Worm (Caenorhabditis elegans): ENCODE measurements around the gene sdz-13.

Gene sdz-13

DNA sequence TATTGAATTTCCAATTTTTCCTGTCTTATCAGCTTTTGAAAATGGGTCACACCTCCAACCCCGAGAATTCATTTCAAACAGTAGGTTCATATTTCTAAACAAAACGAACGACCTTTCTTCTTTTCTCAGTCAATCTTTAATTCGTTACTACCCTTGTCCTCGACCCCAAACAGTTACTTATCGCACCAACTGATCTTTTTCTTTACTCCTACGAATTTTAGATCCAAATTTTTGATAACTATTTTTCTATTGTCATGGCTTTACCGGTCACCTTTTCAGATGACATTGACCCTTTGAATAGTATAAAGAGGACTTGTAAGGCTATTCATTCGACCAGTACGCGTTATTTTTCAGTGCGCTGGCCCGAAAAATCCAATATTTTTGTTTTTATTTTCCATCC lies 36.7 kb upstream of the sdz-13 start:
- TF ChIP-seq jun-1 (tag; optimal IDR thresholded peaks at IDR 0.05) (no peak), pag-3 (tag; optimal IDR thresholded peaks at IDR 0.05; ENCODE audit: borderline replicate concordance, insufficient read depth) (no peak), fkh-10 (GFP tag; optimal IDR thresholded peaks at IDR 0.05) (no peak), lin-35 (GFP tag; optimal IDR thresholded peaks at IDR 0.05) (no peak), unc-30 (tag; optimal IDR thresholded peaks at IDR 0.05) (no peak), fkh-8 (tag; optimal IDR thresholded peaks at IDR 0.05) (no peak), nhr-84 (tag; optimal IDR thresholded peaks at IDR 0.05) (no peak), nhr-85 (tag) (peak; percentile 49), mdl-1 (tag; optimal IDR thresholded peaks at IDR 0.05) (no peak)

DNA sequence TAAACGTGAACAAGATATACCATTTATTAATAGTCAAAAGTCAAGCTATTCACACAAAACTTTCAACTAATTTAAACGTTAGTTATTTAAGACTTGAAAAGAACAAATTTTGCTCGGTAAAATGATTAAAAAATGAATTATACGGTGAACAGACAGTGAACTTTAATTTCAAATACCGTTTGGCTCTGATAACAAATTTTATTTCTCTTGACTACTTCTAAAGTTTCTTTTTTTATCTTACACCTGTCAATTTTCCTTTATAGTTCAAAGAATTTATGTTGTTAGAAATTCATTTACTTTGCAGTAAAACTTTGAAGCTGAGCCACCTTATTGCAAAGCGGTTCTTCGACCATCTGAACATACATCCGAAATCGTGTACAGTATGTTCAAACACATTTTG lies 35.9 kb upstream of the sdz-13 start, which contains the start of gene ZK593.3:
Gene ZK593.3 (plus strand): TSS at position 301 of the 400 bp plus-strand sequence.
- TF ChIP-seq efl-1 (optimal IDR thresholded peaks at IDR 0.05), result no peak
- TF ChIP-seq efl-1 (GFP tag; optimal IDR thresholded peaks at IDR 0.05 in 1 of 2), result no peak
- no peak for TF ChIP-seq ces-1 (GFP tag; optimal IDR thresholded peaks at IDR 0.05)
- TF ChIP-seq fos-1 (tag; optimal IDR thresholded peaks at IDR 0.05), result no peak
- TF ChIP-seq alr-1 (tag; optimal IDR thresholded peaks at IDR 0.05; ENCODE audit: borderline replicate concordance), result no peak
- TF ChIP-seq lin-13 (GFP tag; optimal IDR thresholded peaks at IDR 0.05), result no peak
- no peak for TF ChIP-seq sox-4 (tag; optimal IDR thresholded peaks at IDR 0.05)
- TF ChIP-seq C34B4.2 (tag; optimal IDR thresholded peaks at IDR 0.05), result no peak
- no peak for TF ChIP-seq dsc-1 (tag; optimal IDR thresholded peaks at IDR 0.05)
- no peak for TF ChIP-seq aly-2 (tag; optimal IDR thresholded peaks at IDR 0.05)
- no peak for TF ChIP-seq lir-3 (tag; optimal IDR thresholded peaks at IDR 0.05; ENCODE audit: poor library complexity)
- no peak for TF ChIP-seq vab-15 (tag; optimal IDR thresholded peaks at IDR 0.05)
- no peak for TF ChIP-seq skn-1 (tag; optimal IDR thresholded peaks at IDR 0.05)

DNA sequence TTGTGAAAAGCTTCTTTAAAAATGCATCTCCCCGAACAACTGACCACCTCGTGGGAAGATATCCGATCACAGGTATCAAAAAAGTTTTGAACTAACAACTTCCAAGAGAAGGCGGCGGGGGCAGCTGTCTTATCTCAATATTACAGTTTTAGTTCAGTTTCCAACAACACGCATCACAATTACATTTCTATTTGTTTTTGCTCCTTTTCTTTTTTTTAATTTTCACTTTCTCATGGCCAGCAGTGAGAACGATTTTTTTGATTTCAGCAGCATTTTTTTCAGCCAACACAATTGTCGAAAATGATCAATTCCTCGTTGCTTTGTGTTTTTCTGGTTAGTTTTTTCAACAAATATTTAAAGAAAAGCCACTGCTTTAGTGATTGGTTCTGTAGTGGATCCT lies 33.6 kb upstream of the sdz-13 start, which contains the start of gene ZK593.2:
Gene ZK593.2 (plus strand): TSS at position 301 of the 400 bp plus-strand sequence.
- TF ChIP-seq tbx-2 (tag; optimal IDR thresholded peaks at IDR 0.05), result no peak
- no peak for TF ChIP-seq tlp-1 (tag; optimal IDR thresholded peaks at IDR 0.05)
- TF ChIP-seq mdl-1 (tag; optimal IDR thresholded peaks at IDR 0.05), result no peak
- TF ChIP-seq lir-3 (tag; optimal IDR thresholded peaks at IDR 0.05; ENCODE audit: poor library complexity), result no peak
- TF ChIP-seq Y116A8C.19 (tag; optimal IDR thresholded peaks at IDR 0.05; ENCODE audit: borderline replicate concordance), result no peak
- no peak for TF ChIP-seq efl-1 (optimal IDR thresholded peaks at IDR 0.05)
- no peak for TF ChIP-seq efl-1 (GFP tag; optimal IDR thresholded peaks at IDR 0.05 in 1 of 2)
- no peak for TF ChIP-seq irx-1 (tag; optimal IDR thresholded peaks at IDR 0.05)
- TF ChIP-seq vab-15 (tag; optimal IDR thresholded peaks at IDR 0.05), result no peak
- TF ChIP-seq zag-1 (tag; optimal IDR thresholded peaks at IDR 0.05), result no peak

DNA sequence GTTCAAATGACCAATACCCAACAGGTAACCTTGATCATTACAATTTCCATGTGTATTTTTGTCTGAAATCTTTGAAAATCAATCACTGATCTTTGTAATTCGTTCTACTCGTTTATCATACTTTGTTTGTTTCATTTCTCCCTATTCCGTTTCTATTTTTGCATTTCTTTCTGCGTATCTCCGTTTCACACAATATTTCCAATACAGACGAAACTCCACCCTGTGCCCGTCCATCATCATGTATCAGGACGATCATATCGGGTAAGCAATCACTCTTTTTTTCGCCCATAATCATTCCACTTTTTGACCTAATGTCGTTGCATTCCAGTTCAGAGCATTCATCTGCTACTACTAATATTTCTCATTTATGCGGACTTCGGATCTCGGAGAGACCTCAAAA lies 30.3 kb upstream of the sdz-13 start, which contains the start of gene pyk-2:
Gene pyk-2 (plus strand): TSS at position 206 of the 400 bp plus-strand sequence.
- TF ChIP-seq blmp-1 (tag; optimal IDR thresholded peaks at IDR 0.05) (no peak), snpc-4 (tag; optimal IDR thresholded peaks at IDR 0.05) (no peak), xbp-1 (tag; optimal IDR thresholded peaks at IDR 0.05) (no peak), zag-1 (tag; optimal IDR thresholded peaks at IDR 0.05) (no peak), nhr-12 (tag; optimal IDR thresholded peaks at IDR 0.05) (no peak), lin-35 (GFP tag; optimal IDR thresholded peaks at IDR 0.05) (peak in 1 of 2 experiments; percentile 29), aha-1 (tag; optimal IDR thresholded peaks at IDR 0.05) (no peak), grh-1 (GFP tag; IDR thresholded peaks at IDR 0.05) (no peak), C16A3.4 (tag; optimal IDR thresholded peaks at IDR 0.05) (no peak), mab-9 (GFP tag; IDR thresholded peaks at IDR 0.05) (no peak), nhr-77 (tag; optimal IDR thresholded peaks at IDR 0.05) (no peak), unc-30 (tag; optimal IDR thresholded peaks at IDR 0.05) (no peak), lin-39 (tag; optimal IDR thresholded peaks at IDR 0.05) (no peak), isw-1 (GFP tag; IDR thresholded peaks at IDR 0.05) (no peak), ceh-63 (GFP tag; optimal IDR thresholded peaks at IDR 0.05) (no peak), elt-3 (tag; optimal IDR thresholded peaks at IDR 0.05) (peak in 3 of 6 experiments; percentile 29 to 65 (median 64)), skn-1 (tag; optimal IDR thresholded peaks at IDR 0.05) (no peak), lin-14 (GFP tag; optimal IDR thresholded peaks at IDR 0.05) (peak; percentile 59), ets-5 (GFP tag; IDR thresholded peaks at IDR 0.05) (no peak), ceh-90 (tag; optimal IDR thresholded peaks at IDR 0.05) (no peak), efl-1 (optimal IDR thresholded peaks at IDR 0.05) (no peak), efl-1 (GFP tag; optimal IDR thresholded peaks at IDR 0.05 in 1 of 2) (peak in 1 of 2 experiments; percentile 75), nhr-237 (tag; optimal IDR thresholded peaks at IDR 0.05) (no peak), dpl-1 (GFP tag; optimal IDR thresholded peaks at IDR 0.05) (no peak), lsy-2 (tag; optimal IDR thresholded peaks at IDR 0.05) (no peak), elt-2 (tag; optimal IDR thresholded peaks at IDR 0.05) (peak; percentile 49), ztf-11 (tag; optimal IDR thresholded peaks at IDR 0.05) (no peak)

Data from whole organism, L1 larva.